Worm (Caenorhabditis elegans): ENCODE results near the gene ZK836.3.

- TF ChIP-seq hmg-4 (GFP tag; optimal IDR thresholded peaks at IDR 0.05) (no peak), aly-1 (tag; optimal IDR thresholded peaks at IDR 0.05) (no peak), ets-7 (tag; optimal IDR thresholded peaks at IDR 0.05) (no peak), tra-4 (tag; optimal IDR thresholded peaks at IDR 0.05) (no peak), sea-1 (GFP tag; conservative IDR thresholded peaks at IDR 0.05) (no peak), ama-1 (optimal IDR thresholded peaks at IDR 0.05) (no peak), ceh-36 (tag; optimal IDR thresholded peaks at IDR 0.05) (no peak), hmbx-1 (tag; optimal IDR thresholded peaks at IDR 0.05) (no peak), B0310.2 (tag; optimal IDR thresholded peaks at IDR 0.05) (no peak), hnd-1 (tag; optimal IDR thresholded peaks at IDR 0.05) (no peak)
Observed at ce11 chrV:12154554-12154953, 41.2 kb downstream of the ZK836.3 start, which contains the start of gene C27A7.9.
